Worm (Caenorhabditis elegans) whole organism, L4/young adult: ENCODE measurements around the gene fntb-1.

ENCODE experiments used
- W03F9.2 ChIP-seq: fragments of 150-350 bp; optimal IDR thresholded peaks from 2 replicates; lab custom pipeline; 2014; ENCODE audit warnings: missing biosample characterization, missing genetic modification characterization
- him-1 ChIP-seq: sonication (generic microtip); optimal IDR thresholded peaks from 2 replicates; lab custom pipeline; 2016; ENCODE audit warnings: missing genotype, missing genetic modification reagents, missing genetic modification characterization, missing compliant biosample characterization

ce11 chrV:14437355-14437754 is 10.1 kb upstream of the fntb-1 start:
- no peak for TF ChIP-seq W03F9.2
- TF ChIP-seq him-1 (tag; lab: Kevin White, UChicago): no peak
